Worm (Caenorhabditis elegans) whole organism, L1 larva: Measurements from ENCODE around the gene H41C03.3.
A peak's percentile ranks its signal among the peaks of the same experiment; 100 is the strongest.

ENCODE experiments used
- aly-2 ChIP-seq: fragments of 150-350 bp; optimal IDR thresholded peaks from 2 replicates; lab custom pipeline; 2014; ENCODE audit warnings: missing biosample characterization, missing genetic modification characterization
- blmp-1 ChIP-seq: fragments of 150-350 bp; optimal IDR thresholded peaks from 2 replicates; lab custom pipeline; 2014; ENCODE audit warnings: missing biosample characterization, missing genetic modification characterization
- ceh-8 ChIP-seq: fragments of 200-800 bp; sonication (Bioruptor generic); optimal IDR thresholded peaks from 2 replicates; lab custom pipeline; 2018; ENCODE audit warnings: mild to moderate bottlenecking, missing genetic modification characterization, moderate library complexity, missing compliant biosample characterization
- fos-1 ChIP-seq: fragments of 150-350 bp; optimal IDR thresholded peaks from 2 replicates; lab custom pipeline; 2014; ENCODE audit warnings: missing biosample characterization, missing genetic modification characterization
- lin-13 ChIP-seq: fragments of 150-350 bp; optimal IDR thresholded peaks from 2 replicates; lab custom pipeline; 2014; ENCODE audit warnings: missing biosample characterization, missing genetic modification reagents, missing genetic modification characterization
- nhr-71 ChIP-seq: sonication (generic microtip); optimal IDR thresholded peaks from 2 replicates; lab custom pipeline; 2016; ENCODE audit warnings: mild to moderate bottlenecking, missing genetic modification characterization, moderate library complexity, missing compliant biosample characterization
- nhr-77 ChIP-seq: fragments of 150-350 bp; optimal IDR thresholded peaks from 2 replicates; lab custom pipeline; 2014; ENCODE audit warnings: missing biosample characterization, missing genetic modification characterization
- skn-1 ChIP-seq: fragments of 150-350 bp; optimal IDR thresholded peaks from 2 replicates; lab custom pipeline; 2014; ENCODE audit warnings: missing biosample characterization, missing genetic modification characterization
- snpc-4 ChIP-seq: fragments of 150-350 bp; optimal IDR thresholded peaks from 2 replicates; lab custom pipeline; 2014; ENCODE audit warnings: missing biosample characterization, missing genetic modification characterization
- tbx-2 ChIP-seq: sonication (generic microtip); optimal IDR thresholded peaks from 2 replicates; lab custom pipeline; 2016; ENCODE audit warnings: missing genetic modification characterization, missing compliant biosample characterization
- unc-130 ChIP-seq: fragments of 150-350 bp; optimal IDR thresholded peaks from 2 replicates; lab custom pipeline; 2017; ENCODE audit warnings: missing biosample characterization, missing genetic modification characterization, inconsistent platforms
- unc-62 ChIP-seq: fragments of 150-350 bp; optimal IDR thresholded peaks from 2 replicates; lab custom pipeline; 2014; ENCODE audit warnings: missing biosample characterization, missing genetic modification reagents, missing genetic modification characterization
- unc-98 ChIP-seq: fragments of 200-800 bp; sonication (Bioruptor generic); IDR thresholded peaks from 2 replicates; pipeline ENCODE4 v1.3.6; 2022; ENCODE audit warnings: missing genetic modification characterization, missing compliant biosample characterization

DNA sequence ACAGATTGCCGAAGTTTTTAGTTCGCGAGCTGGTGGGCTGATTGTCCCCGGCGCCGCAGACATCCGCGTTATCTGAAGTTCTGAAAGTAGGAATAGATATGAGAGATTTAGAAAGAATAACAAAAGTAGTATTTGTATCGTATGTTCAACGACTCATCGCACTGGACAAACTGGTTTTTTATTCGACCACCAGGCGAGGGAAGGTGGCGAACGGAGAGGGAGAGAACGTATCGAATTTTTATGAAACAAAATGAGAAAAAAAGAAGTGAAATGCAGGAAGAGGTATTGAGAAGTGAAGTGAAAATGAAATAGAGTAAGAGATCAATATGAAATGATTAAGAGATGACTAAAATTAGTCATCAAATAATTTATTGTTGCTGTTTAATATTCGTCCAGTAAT, 18.2 kb upstream of the H41C03.3 start, which contains the start of gene tbc-2:
- TF ChIP-seq unc-62 (no peak), lin-13 (GFP tag; lab: Kevin White, UChicago) (no peak), tbx-2 (tag; lab: Kevin White, UChicago) (no peak), unc-130 (tag; lab: Kevin White, UChicago) (no peak), aly-2 (tag; lab: Kevin White, UChicago) (no peak), fos-1 (tag; lab: Kevin White, UChicago) (no peak), ceh-8 (GFP tag; lab: Kevin White, UChicago) (no peak), skn-1 (no peak), nhr-71 (tag; lab: Kevin White, UChicago) (no peak), snpc-4 (no peak), nhr-77 (no peak), blmp-1 (tag; lab: Kevin White, UChicago) (peak; percentile 74), unc-98 (GFP tag; lab: Robert Waterston, UW) (no peak)
